Worm (Caenorhabditis elegans) whole organism, young adult: Measurements from ENCODE around the gene Y57G11C.31.

Experiments used
- cebp-1 ChIP-seq, 2 experiments: fragments of 200-800 bp in 1 of 2; sonication (Bioruptor generic) in 1 of 2; sonication (generic microtip) in 1 of 2; IDR thresholded peaks in 1 of 2; optimal IDR thresholded peaks in 1 of 2; 2 replicates each; pipeline versions ENCODE4 v1.3.6 to Lab custom; 2017 to 2022; ENCODE audit warnings: missing compliant biosample characterization in 2 of 2, missing genetic modification characterization in 2 of 2, mild to moderate bottlenecking in 1 of 2, missing genetic modification reagents in 1 of 2, moderate library complexity in 1 of 2
- snpc-1.3 ChIP-seq: sonication (generic microtip); optimal IDR thresholded peaks from 2 replicates; lab custom pipeline; 2017; ENCODE audit warnings: missing genetic modification characterization, mild to moderate bottlenecking, missing compliant biosample characterization, antibody characterized with exemption, moderate library complexity, missing genotype, missing genetic modification reagents; ENCODE audit not compliant: insufficient read depth
- ztf-22 ChIP-seq: fragments of 200-800 bp; sonication (Bioruptor generic); optimal IDR thresholded peaks from 2 replicates; lab custom pipeline; 2018; ENCODE audit warnings: mild to moderate bottlenecking, missing genetic modification characterization, moderate library complexity, missing compliant biosample characterization

The Y57G11C.31 gene

ce11 chrIV:14729272-14729671, 52.1 kb downstream of the Y57G11C.31 start:
- TF ChIP-seq snpc-1.3 (tag; lab: Kevin White, UChicago) (no peak), ztf-22 (GFP tag; lab: Kevin White, UChicago) (no peak), cebp-1 (GFP tag; IDR thresholded peaks at IDR 0.05; lab: Robert Waterston, UW) (no peak), cebp-1 (tag; optimal IDR thresholded peaks at IDR 0.05; lab: Kevin White, UChicago) (no peak)
